Worm (Caenorhabditis elegans) whole organism, L1 larva: ENCODE data around the gene srd-50.

Source experiments
- ama-1 ChIP-seq: fragments of 150-350 bp; optimal IDR thresholded peaks from 2 replicates; lab custom pipeline; 2014
- ceh-82 ChIP-seq, 3 experiments: fragments of 150-350 bp in 1 of 3; sonication (generic microtip) in 2 of 3; optimal IDR thresholded peaks; 2 replicates each; lab custom pipeline; 2014 to 2017; ENCODE audit warnings: missing biosample characterization in 3 of 3, missing genetic modification characterization in 3 of 3
- egl-27 ChIP-seq, 2 experiments: fragments of 150-350 bp in 1 of 2; sonication (generic microtip); optimal IDR thresholded peaks; 3 replicates each; lab custom pipeline; 2017 to 2018; ENCODE audit warnings: missing biosample characterization in 2 of 2, missing genetic modification characterization in 2 of 2, missing genetic modification reagents in 2 of 2
- fos-1 ChIP-seq: fragments of 150-350 bp; optimal IDR thresholded peaks from 2 replicates; lab custom pipeline; 2014; ENCODE audit warnings: missing biosample characterization, missing genetic modification characterization
- grh-1 ChIP-seq: fragments of 200-800 bp; sonication (Bioruptor generic); IDR thresholded peaks from 2 replicates; pipeline ENCODE4 v1.3.6; 2022; ENCODE audit warnings: missing genetic modification reagents, missing genetic modification characterization, missing compliant biosample characterization
- hlh-4 ChIP-seq: sonication (generic microtip); optimal IDR thresholded peaks from 2 replicates; lab custom pipeline; 2016; ENCODE audit warnings: mild to moderate bottlenecking, missing genetic modification characterization, missing compliant biosample characterization
- lsy-2 ChIP-seq, 2 experiments: fragments of 150-350 bp; optimal IDR thresholded peaks; 2 replicates each; lab custom pipeline; 2014; ENCODE audit warnings: missing biosample characterization in 2 of 2, missing genetic modification characterization in 2 of 2
- rnt-1 ChIP-seq: sonication (generic microtip); optimal IDR thresholded peaks from 2 replicates; lab custom pipeline; 2016; ENCODE audit warnings: mild to moderate bottlenecking, missing genetic modification characterization, moderate library complexity, missing compliant biosample characterization
- ztf-11 ChIP-seq, 2 experiments: sonication (generic microtip); optimal IDR thresholded peaks; 2 replicates each; lab custom pipeline; 2016 to 2017; ENCODE audit warnings: missing genetic modification characterization in 2 of 2, missing biosample characterization in 1 of 2, missing compliant biosample characterization in 1 of 2

ce11 chrX:13435790-13436472 lies 45.7 kb downstream of the srd-50 start, which contains the start of gene jmjd-3.3:
- no peak for TF ChIP-seq ztf-11 (tag; optimal IDR thresholded peaks at IDR 0.05; lab: Kevin White, UChicago)
- TF ChIP-seq ceh-82 (tag; optimal IDR thresholded peaks at IDR 0.05; lab: Kevin White, UChicago) = no peak
- TF ChIP-seq rnt-1 (tag; lab: Kevin White, UChicago) = no peak
- no peak for TF ChIP-seq lsy-2 (tag; optimal IDR thresholded peaks at IDR 0.05; lab: Kevin White, UChicago)
- no peak for TF ChIP-seq hlh-4 (tag; lab: Kevin White, UChicago)
- TF ChIP-seq ama-1 = no peak
- TF ChIP-seq grh-1 = no peak
- TF ChIP-seq egl-27 (tag; optimal IDR thresholded peaks at IDR 0.05; lab: Kevin White, UChicago) = no peak
- TF ChIP-seq fos-1 (tag; lab: Kevin White, UChicago) = no peak
